Fruit fly (Drosophila melanogaster): ENCODE data around the gene CG5567.

DNA sequence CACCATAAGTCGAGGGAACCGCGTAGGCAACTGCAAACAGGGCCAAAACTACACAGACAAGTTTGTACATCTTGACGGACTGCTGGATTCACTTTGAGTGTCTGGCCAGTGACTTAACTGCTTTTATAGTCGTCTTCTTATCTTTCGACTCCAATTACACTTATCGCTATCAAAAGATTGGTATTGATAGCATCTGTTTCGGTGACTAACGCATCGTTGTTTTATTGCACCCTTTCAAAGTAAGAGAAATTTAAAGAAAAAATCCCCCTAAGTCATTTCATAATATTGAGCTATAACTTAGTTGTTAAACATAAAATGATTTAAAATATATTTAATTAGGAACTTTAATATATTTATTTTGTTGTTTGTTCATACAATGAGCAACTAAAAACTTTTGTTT, 40.9 kb upstream of the CG5567 start, which contains the start of gene CG5506:
- no peak for TF ChIP-seq CG3407 (GFP tag; optimal IDR thresholded peaks at IDR 0.05)
- no peak for TF ChIP-seq CG10366 (GFP tag; IDR thresholded peaks at IDR 0.05)
- no peak for TF ChIP-seq Drgx (GFP tag; IDR thresholded peaks at IDR 0.05)
- TF ChIP-seq Gsc (GFP tag; IDR thresholded peaks at IDR 0.05) = no peak
- no peak for TF ChIP-seq en (GFP tag; optimal IDR thresholded peaks at IDR 0.05)
- TF ChIP-seq gcm2 (GFP tag; optimal IDR thresholded peaks at IDR 0.05) = no peak
- TF ChIP-seq eve (GFP tag; optimal IDR thresholded peaks at IDR 0.05) = no peak
- TF ChIP-seq CG7357 (GFP tag; IDR thresholded peaks at IDR 0.05) = no peak
- no peak for TF ChIP-seq Hr51 (GFP tag; optimal IDR thresholded peaks at IDR 0.05)
